Fruit fly (Drosophila melanogaster) whole organism, embryonic: Measurements from ENCODE around the gene dpr14.

Source experiments
- CG10366 ChIP-seq: fragments of 200-800 bp; sonication (Bioruptor generic); IDR thresholded peaks from 2 replicates; pipeline ENCODE4 v1.3.6; 2022; ENCODE audit warnings: missing biosample characterization, missing genetic modification characterization
- CG10462 ChIP-seq: fragments of 200-800 bp; sonication (Bioruptor generic); optimal IDR thresholded peaks from 2 replicates; lab custom pipeline; 2016; ENCODE audit warnings: missing biosample characterization, missing genetic modification characterization
- CG11398 ChIP-seq: fragments of 200-800 bp; sonication (Bioruptor generic); optimal IDR thresholded peaks from 2 replicates; lab custom pipeline; 2016; ENCODE audit warnings: missing biosample characterization, missing genetic modification characterization
- CG11695 ChIP-seq: fragments of 200-800 bp; sonication (Bioruptor generic); IDR thresholded peaks from 3 replicates; pipeline ENCODE4 v1.3.6; 2022; ENCODE audit warnings: missing biosample characterization, missing genetic modification characterization
- CG11723 ChIP-seq: fragments of 200-800 bp; sonication (Bioruptor generic); optimal IDR thresholded peaks from 2 replicates; lab custom pipeline; 2017; ENCODE audit warnings: missing biosample characterization, mild to moderate bottlenecking, missing genetic modification characterization
- CG12769 ChIP-seq: fragments of 200-800 bp; sonication (Bioruptor generic); optimal IDR thresholded peaks from 2 replicates; lab custom pipeline; 2019; ENCODE audit warnings: missing biosample characterization, mild to moderate bottlenecking, missing genetic modification characterization, moderate library complexity
- CG1529 ChIP-seq: fragments of 200-800 bp; sonication (Bioruptor generic); optimal IDR thresholded peaks from 3 replicates; lab custom pipeline; 2018; ENCODE audit warnings: missing biosample characterization, missing genetic modification characterization
- CG1792 ChIP-seq: fragments of 200-800 bp; sonication (Bioruptor generic); optimal IDR thresholded peaks from 2 replicates; lab custom pipeline; 2016; ENCODE audit warnings: missing biosample characterization, missing genetic modification characterization
- CG18599 ChIP-seq: fragments of 200-800 bp; sonication (Bioruptor generic); optimal IDR thresholded peaks from 3 replicates; lab custom pipeline; 2017; ENCODE audit warnings: missing biosample characterization, missing genetic modification characterization, mild to moderate bottlenecking, moderate library complexity, missing genetic modification reagents
- CG3847 ChIP-seq: fragments of 200-800 bp; sonication (Bioruptor generic); IDR thresholded peaks from 2 replicates; pipeline ENCODE4 v1.3.6; 2022; ENCODE audit warnings: missing biosample characterization, missing genetic modification characterization
- CG3995 ChIP-seq: fragments of 200-800 bp; sonication (Bioruptor generic); optimal IDR thresholded peaks from 3 replicates; lab custom pipeline; 2016; ENCODE audit warnings: missing biosample characterization, missing genetic modification characterization
- CG4282 ChIP-seq: fragments of 200-800 bp; sonication (Bioruptor generic); optimal IDR thresholded peaks from 2 replicates; lab custom pipeline; 2016; ENCODE audit warnings: missing biosample characterization, missing genetic modification characterization
- CG6272 ChIP-seq: fragments of 200-800 bp; sonication (Bioruptor generic); IDR thresholded peaks from 2 replicates; pipeline ENCODE4 v1.3.6; 2022; ENCODE audit warnings: missing biosample characterization, missing genetic modification characterization
- CG6689 ChIP-seq: fragments of 200-800 bp; sonication (Bioruptor generic); IDR thresholded peaks from 2 replicates; pipeline ENCODE4 v1.3.6; 2022; ENCODE audit warnings: missing biosample characterization, missing genetic modification characterization
- CG8924 ChIP-seq: fragments of 200-800 bp; optimal IDR thresholded peaks from 3 replicates; lab custom pipeline; 2019; ENCODE audit warnings: missing biosample characterization, mild to moderate bottlenecking, missing genetic modification characterization, moderate library complexity
- Elba2 ChIP-seq: fragments of 200-800 bp; sonication (Bioruptor generic); optimal IDR thresholded peaks from 3 replicates; lab custom pipeline; 2016; ENCODE audit warnings: missing biosample characterization, missing genetic modification characterization
- Ets97D ChIP-seq: fragments of 200-800 bp; sonication (Bioruptor generic); optimal IDR thresholded peaks from 3 replicates; lab custom pipeline; 2016; ENCODE audit warnings: missing biosample characterization, missing genetic modification characterization
- Fer1 ChIP-seq: fragments of 200-800 bp; sonication (Bioruptor generic); optimal IDR thresholded peaks from 2 replicates; lab custom pipeline; 2017; ENCODE audit warnings: missing biosample characterization, mild to moderate bottlenecking, missing genetic modification characterization
- Hr3 ChIP-seq: fragments of 200-800 bp; sonication (Bioruptor generic); optimal IDR thresholded peaks from 3 replicates; lab custom pipeline; 2016; ENCODE audit warnings: missing biosample characterization, missing genetic modification characterization
- Jarid2 ChIP-seq: fragments of 200-800 bp; sonication (Bioruptor generic); optimal IDR thresholded peaks from 3 replicates; lab custom pipeline; 2017; ENCODE audit warnings: mild to moderate bottlenecking, missing biosample characterization, missing genetic modification reagents, missing genetic modification characterization
- Meics ChIP-seq: fragments of 200-800 bp; sonication (Bioruptor generic); optimal IDR thresholded peaks from 2 replicates; lab custom pipeline; 2017; ENCODE audit warnings: missing biosample characterization, mild to moderate bottlenecking, missing genetic modification characterization
- Mrtf ChIP-seq: fragments of 200-800 bp; sonication (Bioruptor generic); IDR thresholded peaks from 3 replicates; pipeline ENCODE4 v1.3.6; 2022; ENCODE audit warnings: missing biosample characterization, missing genetic modification characterization
- Nf-YC ChIP-seq: fragments of 200-800 bp; optimal IDR thresholded peaks from 3 replicates; lab custom pipeline; 2019; ENCODE audit warnings: missing biosample characterization, mild to moderate bottlenecking, missing genetic modification characterization, moderate library complexity
- NfI ChIP-seq: fragments of 200-800 bp; sonication (Bioruptor generic); optimal IDR thresholded peaks from 3 replicates; lab custom pipeline; 2018; ENCODE audit warnings: missing biosample characterization, mild to moderate bottlenecking, missing genetic modification characterization, moderate library complexity
- Oli ChIP-seq: fragments of 200-800 bp; sonication (Bioruptor generic); optimal IDR thresholded peaks from 2 replicates; lab custom pipeline; 2018; ENCODE audit warnings: missing biosample characterization, mild to moderate bottlenecking, missing genetic modification characterization, moderate library complexity
- Spps ChIP-seq: fragments of 200-800 bp; sonication (Bioruptor generic); optimal IDR thresholded peaks from 2 replicates; lab custom pipeline; 2018; ENCODE audit warnings: missing biosample characterization, mild to moderate bottlenecking, missing genetic modification characterization
- Sry-δ ChIP-seq: fragments of 200-800 bp; sonication (Bioruptor generic); optimal IDR thresholded peaks from 2 replicates; lab custom pipeline; 2016; ENCODE audit warnings: missing biosample characterization, missing genetic modification characterization
- TFAM ChIP-seq: fragments of 200-800 bp; sonication (Bioruptor generic); optimal IDR thresholded peaks from 2 replicates; lab custom pipeline; 2017; ENCODE audit warnings: missing biosample characterization, missing genetic modification characterization, inconsistent platforms
- ase ChIP-seq: fragments of 200-800 bp; sonication (Bioruptor generic); IDR thresholded peaks from 3 replicates; pipeline ENCODE4 v1.3.6; 2022; ENCODE audit warnings: missing biosample characterization, missing genetic modification characterization
- chn ChIP-seq: fragments of 200-800 bp; sonication (Bioruptor generic); optimal IDR thresholded peaks from 2 replicates; lab custom pipeline; 2016; ENCODE audit warnings: missing biosample characterization, missing genetic modification characterization
- croc ChIP-seq: fragments of 200-800 bp; sonication (Bioruptor generic); conservative IDR thresholded peaks from 3 replicates; pipeline ENCODE4 v1.3.6; 2022; ENCODE audit warnings: missing biosample characterization, missing genetic modification characterization
- dan ChIP-seq: fragments of 200-800 bp; sonication (Bioruptor generic); IDR thresholded peaks from 2 replicates; pipeline ENCODE4 v1.3.6; 2022; ENCODE audit warnings: missing biosample characterization, missing genetic modification characterization
- dati ChIP-seq: fragments of 200-800 bp; sonication (Bioruptor generic); IDR thresholded peaks from 2 replicates; pipeline ENCODE4 v1.3.6; 2022; ENCODE audit warnings: missing biosample characterization, missing genetic modification characterization
- dmrt11E ChIP-seq: fragments of 200-800 bp; sonication (Bioruptor generic); optimal IDR thresholded peaks from 3 replicates; lab custom pipeline; 2018; ENCODE audit warnings: missing biosample characterization, mild to moderate bottlenecking, missing genetic modification characterization, moderate library complexity
- ems ChIP-seq: fragments of 200-800 bp; sonication (Bioruptor generic); optimal IDR thresholded peaks from 3 replicates; lab custom pipeline; 2016; ENCODE audit warnings: missing biosample characterization, missing genetic modification characterization
- en ChIP-seq: fragments of 200-800 bp; sonication (Bioruptor generic); optimal IDR thresholded peaks from 2 replicates; lab custom pipeline; 2016; ENCODE audit warnings: missing biosample characterization, missing genetic modification characterization
- ind ChIP-seq: fragments of 200-800 bp; sonication (Bioruptor generic); optimal IDR thresholded peaks from 3 replicates; lab custom pipeline; 2016; ENCODE audit warnings: missing biosample characterization, missing genetic modification characterization
- inv ChIP-seq: fragments of 200-800 bp; sonication (Bioruptor generic); IDR thresholded peaks from 2 replicates; pipeline ENCODE4 v1.3.6; 2022; ENCODE audit warnings: missing biosample characterization, missing genetic modification characterization; ENCODE audit not compliant: partially characterized antibody
- mam ChIP-seq: fragments of 200-800 bp; sonication (Bioruptor generic); optimal IDR thresholded peaks from 3 replicates; lab custom pipeline; 2016; ENCODE audit warnings: missing biosample characterization, missing genetic modification characterization
- mirr ChIP-seq: fragments of 200-800 bp; sonication (Bioruptor generic); optimal IDR thresholded peaks from 3 replicates; lab custom pipeline; 2018; ENCODE audit warnings: missing biosample characterization, mild to moderate bottlenecking, missing genetic modification characterization
- nau ChIP-seq: fragments of 200-800 bp; sonication (Bioruptor generic); optimal IDR thresholded peaks from 3 replicates; lab custom pipeline; 2017; ENCODE audit warnings: missing biosample characterization, mild to moderate bottlenecking, missing genetic modification characterization, missing genetic modification reagents
- pan ChIP-seq, 4 experiments: fragments of >200 bp in 3 of 4; fragments of 200-800 bp in 1 of 4; sonication (Bioruptor generic) in 1 of 4; optimal IDR thresholded peaks in 3 of 4; IDR thresholded peaks in 1 of 4; 2 replicates each; pipeline versions ENCODE4 v1.3.6 to Lab custom; 2017 to 2022; ENCODE audit warnings: missing biosample characterization in 2 of 4, missing genetic modification characterization in 2 of 4, mixed read lengths in 1 of 4
- psq ChIP-seq: fragments of 200-800 bp; sonication (Bioruptor generic); optimal IDR thresholded peaks from 2 replicates; lab custom pipeline; 2017; ENCODE audit warnings: missing biosample characterization, missing genetic modification characterization
- seq ChIP-seq: fragments of 200-800 bp; sonication (Bioruptor generic); IDR thresholded peaks from 2 replicates; pipeline ENCODE4 v1.3.6; 2022; ENCODE audit warnings: missing biosample characterization, missing genetic modification characterization
- slbo ChIP-seq: fragments of 200-800 bp; sonication (Bioruptor generic); IDR thresholded peaks from 2 replicates; pipeline ENCODE4 v1.3.6; 2022; ENCODE audit warnings: missing biosample characterization, missing genetic modification characterization
- sqz ChIP-seq: fragments of 200-800 bp; sonication (Bioruptor generic); optimal IDR thresholded peaks from 3 replicates; lab custom pipeline; 2018; ENCODE audit warnings: missing biosample characterization, mild to moderate bottlenecking, missing genetic modification characterization
- tna ChIP-seq: fragments of 200-800 bp; sonication (Bioruptor generic); IDR thresholded peaks from 2 replicates; pipeline ENCODE4 v1.3.6; 2022; ENCODE audit warnings: missing biosample characterization, missing genetic modification characterization; ENCODE audit not compliant: partially characterized antibody
- vvl ChIP-seq: fragments of 200-800 bp; sonication (Bioruptor generic); IDR thresholded peaks from 2 replicates; pipeline ENCODE4 v1.3.6; 2022; ENCODE audit warnings: missing biosample characterization, missing genetic modification characterization

Gene dpr14

dm6 chrX:7901153-7902038 lies 6.7 kb downstream of the dpr14 start, which contains the start of the genes RpS6 and bys (continued):
- TF ChIP-seq dati (GFP tag; lab: Robert Waterston, UW) (0 out of 2 replicates have a peak, but pooled peaks have one; percentile 4), CG1529 (GFP tag; lab: Kevin White, UChicago) (no peak), chn (peak; percentile 37), Ets97D (GFP tag; lab: Kevin White, UChicago) (peak; percentile 96), TFAM (no peak), Hr3 (GFP tag; lab: Kevin White, UChicago) (peak; percentile 36), ems (GFP tag; lab: Kevin White, UChicago) (no peak), CG10366 (GFP tag; lab: Robert Waterston, UW) (peak; percentile 53), Nf-YC (tag; lab: Kevin White, UChicago) (peak; percentile 31), pan (optimal IDR thresholded peaks at IDR 0.05; lab: Kevin White, UChicago) (no peak), pan (GFP tag; optimal IDR thresholded peaks at IDR 0.05 in 1 of 2, IDR thresholded peaks at IDR 0.05 in 1 of 2) (peak in 1 of 2 experiments; percentile 65), en (no peak), Elba2 (GFP tag; lab: Kevin White, UChicago) (no peak), CG6272 (GFP tag; lab: Robert Waterston, UW) (peak; percentile 62), seq (GFP tag; lab: Robert Waterston, UW) (no peak), CG18599 (peak; percentile 46), psq (GFP tag; lab: Kevin White, UChicago) (no peak), CG11398 (GFP tag; lab: Kevin White, UChicago) (no peak), CG3847 (GFP tag; lab: Robert Waterston, UW) (peak; percentile 38; the same call in 1 of the 2 replicates), sqz (GFP tag; lab: Kevin White, UChicago) (peak; percentile 82), CG3995 (GFP tag; lab: Kevin White, UChicago) (peak; percentile 22), CG8924 (tag; lab: Kevin White, UChicago) (peak; percentile 3), Oli (tag; lab: Kevin White, UChicago) (peak; percentile 33), ind (peak; percentile 38), dmrt11E (tag; lab: Kevin White, UChicago) (no peak), CG6689 (GFP tag; lab: Robert Waterston, UW) (peak; percentile 5; the same call in 1 of the 2 replicates), inv (GFP tag; lab: Robert Waterston, UW) (peak; percentile 77), tna (GFP tag; lab: Robert Waterston, UW) (peak; percentile 68; the same call in 1 of the 2 replicates), nau (no peak), dan (GFP tag; lab: Robert Waterston, UW) (no peak), vvl (peak; percentile 31; the same call in 1 of the 2 replicates), Spps (tag; lab: Kevin White, UChicago) (no peak), slbo (GFP tag; lab: Robert Waterston, UW) (peak; percentile 81), NfI (GFP tag; lab: Kevin White, UChicago) (peak; percentile 72), CG4282 (GFP tag; lab: Kevin White, UChicago) (no peak), ase (GFP tag; lab: Robert Waterston, UW) (peak; percentile 61; the same call in 1 of the 3 replicates), Jarid2 (peak; percentile 49), mam (GFP tag; lab: Kevin White, UChicago) (peak; percentile 31), croc (GFP tag; lab: Robert Waterston, UW) (no peak), Fer1 (GFP tag; lab: Kevin White, UChicago) (peak; percentile 59), mirr (GFP tag; lab: Kevin White, UChicago) (peak; percentile 31), CG11695 (GFP tag; lab: Robert Waterston, UW) (0 out of 3 replicates have a peak, but pooled peaks have one; percentile 31), CG11723 (GFP tag; lab: Kevin White, UChicago) (peak; percentile 13), CG1792 (GFP tag; lab: Kevin White, UChicago) (no peak), Meics (GFP tag; lab: Kevin White, UChicago) (peak; percentile 66), Mrtf (GFP tag; lab: Robert Waterston, UW) (no peak; the same call in 2 of the 3 replicates), CG10462 (GFP tag; lab: Kevin White, UChicago) (no peak), CG12769 (tag; lab: Kevin White, UChicago) (peak; percentile 4), Sry-δ (peak; percentile 78)
